Worm (Caenorhabditis elegans) whole organism, young adult: Measurements from ENCODE around the gene C05D11.5.

Experiments
- C17E4.6 ChIP-seq: fragments of 200-800 bp; sonication (Bioruptor generic); IDR thresholded peaks from 2 replicates; pipeline ENCODE4 v1.3.6; 2022; ENCODE audit warnings: missing genetic modification reagents, missing genetic modification characterization, missing compliant biosample characterization
- F10E7.11 ChIP-seq: sonication (generic microtip); optimal IDR thresholded peaks from 2 replicates; lab custom pipeline; 2017; ENCODE audit warnings: mild to moderate bottlenecking, missing genetic modification characterization, moderate library complexity, missing compliant biosample characterization
- F22D6.2 ChIP-seq: sonication (generic microtip); optimal IDR thresholded peaks from 2 replicates; lab custom pipeline; 2016; ENCODE audit warnings: mild to moderate bottlenecking, missing genetic modification characterization, missing compliant biosample characterization
- F23B12.7 ChIP-seq: sonication (generic microtip); optimal IDR thresholded peaks from 2 replicates; lab custom pipeline; 2017; ENCODE audit warnings: missing genetic modification characterization, mild to moderate bottlenecking, missing compliant biosample characterization, antibody characterized with exemption, moderate library complexity; ENCODE audit not compliant: insufficient read depth
- T07F8.4 ChIP-seq: sonication (generic microtip); optimal IDR thresholded peaks from 2 replicates; lab custom pipeline; 2016; ENCODE audit warnings: mild to moderate bottlenecking, missing genetic modification characterization, moderate library complexity, missing compliant biosample characterization
- Y53F4B.3 ChIP-seq: fragments of 200-800 bp; sonication (Bioruptor generic); IDR thresholded peaks from 2 replicates; pipeline ENCODE4 v1.3.6; 2022; ENCODE audit warnings: missing genetic modification reagents, missing genetic modification characterization, missing compliant biosample characterization
- Y67H2A.10 ChIP-seq: fragments of 200-800 bp; sonication (Bioruptor generic); conservative IDR thresholded peaks from 2 replicates; pipeline ENCODE4 v1.3.6; 2022; ENCODE audit warnings: missing genetic modification reagents, missing genetic modification characterization, missing compliant biosample characterization
- Y95B8A.8 ChIP-seq: fragments of 200-800 bp; sonication (Bioruptor generic); IDR thresholded peaks from 2 replicates; pipeline ENCODE4 v1.3.6; 2022; ENCODE audit warnings: missing genetic modification reagents, missing genetic modification characterization, missing compliant biosample characterization
- ZK185.1 ChIP-seq: sonication (generic microtip); optimal IDR thresholded peaks from 2 replicates; lab custom pipeline; 2016; ENCODE audit warnings: mild to moderate bottlenecking, missing genetic modification characterization, missing compliant biosample characterization; ENCODE audit not compliant: poor library complexity, severe bottlenecking
- ama-1 ChIP-seq, 3 experiments: fragments of 150-350 bp in 1 of 3; sonication (generic microtip) in 2 of 3; optimal IDR thresholded peaks; 2 replicates each; lab custom pipeline; 2014 to 2018; ENCODE audit warnings: missing biosample characterization in 2 of 3, missing genetic modification characterization in 2 of 3, missing genetic modification reagents in 2 of 3
- atf-7 ChIP-seq: sonication (generic microtip); optimal IDR thresholded peaks from 2 replicates; lab custom pipeline; 2017; ENCODE audit warnings: mild to moderate bottlenecking, missing genetic modification characterization, missing compliant biosample characterization
- ccch-3 ChIP-seq: fragments of 200-800 bp; sonication (Bioruptor generic); optimal IDR thresholded peaks from 2 replicates; lab custom pipeline; 2018; ENCODE audit warnings: mild to moderate bottlenecking, missing genetic modification characterization, missing compliant biosample characterization
- cebp-1 ChIP-seq, 2 experiments: fragments of 200-800 bp in 1 of 2; sonication (Bioruptor generic) in 1 of 2; sonication (generic microtip) in 1 of 2; IDR thresholded peaks in 1 of 2; optimal IDR thresholded peaks in 1 of 2; 2 replicates each; pipeline versions ENCODE4 v1.3.6 to Lab custom; 2017 to 2022; ENCODE audit warnings: missing compliant biosample characterization in 2 of 2, missing genetic modification characterization in 2 of 2, mild to moderate bottlenecking in 1 of 2, missing genetic modification reagents in 1 of 2, moderate library complexity in 1 of 2
- ceh-100 ChIP-seq: fragments of 200-800 bp; sonication (Bioruptor generic); IDR thresholded peaks from 2 replicates; pipeline ENCODE4 v1.3.6; 2022; ENCODE audit warnings: missing genetic modification reagents, missing genetic modification characterization, missing compliant biosample characterization
- ceh-27 ChIP-seq: fragments of 200-800 bp; sonication (Bioruptor generic); optimal IDR thresholded peaks from 2 replicates; lab custom pipeline; 2018; ENCODE audit warnings: mild to moderate bottlenecking, missing genetic modification characterization, moderate library complexity, missing compliant biosample characterization
- dpl-1 ChIP-seq: fragments of 150-350 bp; optimal IDR thresholded peaks from 2 replicates; lab custom pipeline; 2014; ENCODE audit warnings: missing biosample characterization, missing genetic modification reagents, missing genetic modification characterization
- egrh-3 ChIP-seq: fragments of 200-800 bp; sonication (Bioruptor generic); IDR thresholded peaks from 2 replicates; pipeline ENCODE4 v1.3.6; 2022; ENCODE audit warnings: missing genetic modification reagents, missing genetic modification characterization, missing compliant biosample characterization
- fkh-3 ChIP-seq: sonication (generic microtip); optimal IDR thresholded peaks from 2 replicates; lab custom pipeline; 2016; ENCODE audit warnings: mild to moderate bottlenecking, missing genetic modification characterization, missing compliant biosample characterization
- hlh-12 ChIP-seq: sonication (generic microtip); optimal IDR thresholded peaks from 2 replicates; lab custom pipeline; 2016; ENCODE audit warnings: missing genetic modification characterization, missing compliant biosample characterization
- hlh-26 ChIP-seq: fragments of 200-800 bp; sonication (Bioruptor generic); conservative IDR thresholded peaks from 2 replicates; pipeline ENCODE4 v1.3.6; 2022; ENCODE audit warnings: missing genetic modification reagents, missing genetic modification characterization, missing compliant biosample characterization
- hmg-1.2 ChIP-seq: fragments of 200-800 bp; sonication (Bioruptor generic); IDR thresholded peaks from 2 replicates; pipeline ENCODE4 v1.3.6; 2022; ENCODE audit warnings: missing genetic modification reagents, missing genetic modification characterization, missing compliant biosample characterization
- let-607 ChIP-seq, 2 experiments: fragments of 200-800 bp in 1 of 2; sonication (Bioruptor generic) in 1 of 2; sonication (generic microtip) in 1 of 2; optimal IDR thresholded peaks; 2 replicates each; lab custom pipeline; 2016 to 2018; ENCODE audit warnings: mild to moderate bottlenecking in 2 of 2, missing compliant biosample characterization in 2 of 2, missing genetic modification characterization in 2 of 2, moderate library complexity in 2 of 2, missing genotype in 1 of 2
- lsl-1 ChIP-seq: fragments of 200-800 bp; sonication (Bioruptor generic); optimal IDR thresholded peaks from 2 replicates; lab custom pipeline; 2018; ENCODE audit warnings: mild to moderate bottlenecking, missing genetic modification characterization, moderate library complexity, missing compliant biosample characterization
- lsy-27 ChIP-seq: sonication (generic microtip); optimal IDR thresholded peaks from 2 replicates; lab custom pipeline; 2017; ENCODE audit warnings: missing genetic modification characterization, mild to moderate bottlenecking, missing compliant biosample characterization, antibody characterized with exemption, missing genotype, borderline replicate concordance; ENCODE audit not compliant: insufficient read depth
- madf-8 ChIP-seq: fragments of 200-800 bp; sonication (Bioruptor generic); conservative IDR thresholded peaks from 2 replicates; pipeline ENCODE4 v1.3.6; 2022; ENCODE audit warnings: missing genetic modification reagents, missing genetic modification characterization, missing compliant biosample characterization
- mxl-1 ChIP-seq: sonication (generic microtip); optimal IDR thresholded peaks from 2 replicates; lab custom pipeline; 2016; ENCODE audit warnings: missing genetic modification characterization, missing compliant biosample characterization
- nfya-2 ChIP-seq: fragments of 200-800 bp; sonication (Bioruptor generic); IDR thresholded peaks from 2 replicates; pipeline ENCODE4 v1.3.6; 2022; ENCODE audit warnings: missing genetic modification reagents, missing genetic modification characterization, missing compliant biosample characterization
- nhr-80 ChIP-seq: sonication (generic microtip); optimal IDR thresholded peaks from 2 replicates; lab custom pipeline; 2016; ENCODE audit warnings: missing genetic modification characterization, missing compliant biosample characterization
- repo-1 ChIP-seq: sonication (generic microtip); optimal IDR thresholded peaks from 2 replicates; lab custom pipeline; 2017; ENCODE audit warnings: mild to moderate bottlenecking, missing genetic modification characterization, missing compliant biosample characterization
- rpc-1 ChIP-seq, 2 experiments: fragments of 150-350 bp in 1 of 2; sonication (generic microtip) in 1 of 2; optimal IDR thresholded peaks; 2 replicates each; lab custom pipeline; 2014 to 2018; ENCODE audit warnings: missing biosample characterization in 1 of 2, missing genetic modification characterization in 1 of 2, missing genetic modification reagents in 1 of 2, missing genotype in 1 of 2
- snpc-1.1 ChIP-seq: sonication (generic microtip); optimal IDR thresholded peaks from 2 replicates; lab custom pipeline; 2017; ENCODE audit warnings: missing genetic modification characterization, mild to moderate bottlenecking, missing compliant biosample characterization, antibody characterized with exemption, moderate library complexity, missing genotype, missing genetic modification reagents; ENCODE audit not compliant: insufficient read depth
- tbp1 ChIP-seq: fragments of 200-800 bp; sonication (Bioruptor generic); optimal IDR thresholded peaks from 2 replicates; lab custom pipeline; 2018; ENCODE audit warnings: mild to moderate bottlenecking, missing genetic modification characterization, missing compliant biosample characterization
- tlf-1 ChIP-seq: fragments of 200-800 bp; sonication (Bioruptor generic); optimal IDR thresholded peaks from 2 replicates; lab custom pipeline; 2018; ENCODE audit warnings: mild to moderate bottlenecking, missing genetic modification characterization, missing compliant biosample characterization
- zfh-2 ChIP-seq: fragments of 200-800 bp; sonication (Bioruptor generic); conservative IDR thresholded peaks from 2 replicates; pipeline ENCODE4 v1.3.6; 2022; ENCODE audit warnings: missing genetic modification reagents, missing genetic modification characterization, missing compliant biosample characterization
- ztf-22 ChIP-seq: fragments of 200-800 bp; sonication (Bioruptor generic); optimal IDR thresholded peaks from 2 replicates; lab custom pipeline; 2018; ENCODE audit warnings: mild to moderate bottlenecking, missing genetic modification characterization, moderate library complexity, missing compliant biosample characterization

C05D11.5 gene

ce11 chrIII:6398124-6398523, 13.7 kb downstream of the C05D11.5 start:
- TF ChIP-seq lsl-1 (GFP tag; lab: Kevin White, UChicago) (no peak), atf-7 (no peak), F23B12.7 (tag; lab: Kevin White, UChicago) (no peak), F10E7.11 (no peak), fkh-3 (tag; lab: Kevin White, UChicago) (no peak), tbp1 (GFP tag; lab: Kevin White, UChicago) (no peak), nfya-2 (no peak), hlh-12 (tag; lab: Kevin White, UChicago) (no peak), repo-1 (tag; lab: Kevin White, UChicago) (no peak), ceh-27 (no peak), T07F8.4 (no peak), lsy-27 (tag; lab: Kevin White, UChicago) (no peak), Y95B8A.8 (no peak), zfh-2 (GFP tag; lab: Robert Waterston, UW) (no peak), snpc-1.1 (no peak), mxl-1 (tag; lab: Kevin White, UChicago) (no peak), ZK185.1 (no peak), ccch-3 (GFP tag; lab: Kevin White, UChicago) (no peak), hmg-1.2 (GFP tag; lab: Robert Waterston, UW) (no peak), Y67H2A.10 (no peak)

ce11 chrIII:6396381-6396780, 15.4 kb downstream of the C05D11.5 start:
- TF ChIP-seq F22D6.2 (peak; percentile 11), tlf-1 (GFP tag; lab: Kevin White, UChicago) (peak; percentile 10), nhr-80 (tag; lab: Kevin White, UChicago) (peak; percentile 82), ztf-22 (no peak), let-607 (tag; optimal IDR thresholded peaks at IDR 0.05; lab: Kevin White, UChicago) (peak in 1 of 2 experiments; percentile 45), rpc-1 (optimal IDR thresholded peaks at IDR 0.05; lab: Kevin White, UChicago) (no peak), rpc-1 (tag; optimal IDR thresholded peaks at IDR 0.05; lab: Kevin White, UChicago) (no peak), atf-7 (peak; percentile 57), F23B12.7 (tag; lab: Kevin White, UChicago) (no peak), cebp-1 (GFP tag; IDR thresholded peaks at IDR 0.05; lab: Robert Waterston, UW) (no peak), cebp-1 (tag; optimal IDR thresholded peaks at IDR 0.05; lab: Kevin White, UChicago) (peak; percentile 19)

ce11 chrIII:6395706-6396232, 16.0 kb downstream of the C05D11.5 start, which contains the start of gene oatr-1:
oatr-1 (minus strand) TSS chrIII:6396182.
- TF ChIP-seq egrh-3 (GFP tag; lab: Robert Waterston, UW) (no peak), C17E4.6 (GFP tag; lab: Robert Waterston, UW) (no peak), rpc-1 (optimal IDR thresholded peaks at IDR 0.05; lab: Kevin White, UChicago) (no peak), rpc-1 (tag; optimal IDR thresholded peaks at IDR 0.05; lab: Kevin White, UChicago) (no peak), Y53F4B.3 (GFP tag; lab: Robert Waterston, UW) (no peak), hlh-26 (GFP tag; lab: Robert Waterston, UW) (no peak), madf-8 (GFP tag; lab: Robert Waterston, UW) (no peak), dpl-1 (no peak), ceh-100 (GFP tag; lab: Robert Waterston, UW) (no peak), ama-1 (optimal IDR thresholded peaks at IDR 0.05; lab: Kevin White, UChicago) (peak; percentile 10), ama-1 (GFP tag; optimal IDR thresholded peaks at IDR 0.05; lab: Kevin White, UChicago) (no peak)
